Fruit fly (Drosophila melanogaster): Measurements from ENCODE around the gene RecQ4.

- TF ChIP-seq dm (GFP tag; optimal IDR thresholded peaks at IDR 0.05), result no peak
- TF ChIP-seq psq (GFP tag; optimal IDR thresholded peaks at IDR 0.05), result no peak
- no peak for TF ChIP-seq chinmo (GFP tag; IDR thresholded peaks at IDR 0.05; ENCODE audit: partially characterized antibody)
- TF ChIP-seq disco-r (GFP tag; optimal IDR thresholded peaks at IDR 0.05), result no peak
- no peak for TF ChIP-seq CoRest (tag; optimal IDR thresholded peaks at IDR 0.05)
- TF ChIP-seq CG17361 (GFP tag; IDR thresholded peaks at IDR 0.05), result no peak
- TF ChIP-seq NFAT (GFP tag; IDR thresholded peaks at IDR 0.05), result no peak
- TF ChIP-seq tgo (GFP tag; IDR thresholded peaks at IDR 0.05), result no peak
- no peak for TF ChIP-seq CG10147 (GFP tag; optimal IDR thresholded peaks at IDR 0.05)
Observed at dm6 chr3L:8210596-8210995, 34.8 kb upstream of the RecQ4 start, which contains the start of gene tut.
